Fruit fly (Drosophila melanogaster) whole organism, embryonic: ENCODE measurements around the gene galene.

ENCODE experiments used
- Asciz ChIP-seq: fragments of 200-800 bp; sonication (Bioruptor generic); optimal IDR thresholded peaks from 2 replicates; lab custom pipeline; 2017; ENCODE audit warnings: missing biosample characterization, mild to moderate bottlenecking, missing genetic modification characterization, missing genetic modification reagents
- B-H2 ChIP-seq: fragments of 200-800 bp; sonication (Bioruptor generic); optimal IDR thresholded peaks from 2 replicates; lab custom pipeline; 2018; ENCODE audit warnings: missing biosample characterization, mild to moderate bottlenecking, missing genetic modification characterization
- CG11085 ChIP-seq: fragments of 200-800 bp; sonication (Bioruptor generic); IDR thresholded peaks from 2 replicates; pipeline ENCODE4 v1.3.6; 2022; ENCODE audit warnings: missing biosample characterization, missing genetic modification characterization
- CG11695 ChIP-seq: fragments of 200-800 bp; sonication (Bioruptor generic); IDR thresholded peaks from 3 replicates; pipeline ENCODE4 v1.3.6; 2022; ENCODE audit warnings: missing biosample characterization, missing genetic modification characterization
- CG12659 ChIP-seq: fragments of 200-800 bp; sonication (Bioruptor generic); optimal IDR thresholded peaks from 3 replicates; lab custom pipeline; 2017; ENCODE audit warnings: mild to moderate bottlenecking, missing biosample characterization, missing genetic modification reagents, missing genetic modification characterization
- CG13123 ChIP-seq: fragments of 200-800 bp; sonication (Bioruptor generic); optimal IDR thresholded peaks from 2 replicates; lab custom pipeline; 2016; ENCODE audit warnings: missing biosample characterization, missing genetic modification characterization
- CG15011 ChIP-seq: fragments of 200-800 bp; sonication (Bioruptor generic); optimal IDR thresholded peaks from 3 replicates; lab custom pipeline; 2018; ENCODE audit warnings: missing biosample characterization, mild to moderate bottlenecking, missing genetic modification characterization
- CG1647 ChIP-seq: fragments of 200-800 bp; sonication (Bioruptor generic); optimal IDR thresholded peaks from 3 replicates; lab custom pipeline; 2016; ENCODE audit warnings: missing biosample characterization, missing genetic modification characterization
- CG16813 ChIP-seq: fragments of 200-800 bp; sonication (Bioruptor generic); IDR thresholded peaks from 3 replicates; pipeline ENCODE4 v1.3.6; 2022; ENCODE audit warnings: missing biosample characterization, missing genetic modification characterization; ENCODE audit not compliant: partially characterized antibody
- CG17912 ChIP-seq: fragments of 200-800 bp; sonication (Bioruptor generic); optimal IDR thresholded peaks from 2 replicates; lab custom pipeline; 2018; ENCODE audit warnings: missing biosample characterization, mild to moderate bottlenecking, missing genetic modification characterization
- CG18262 ChIP-seq: fragments of 200-800 bp; optimal IDR thresholded peaks from 3 replicates; lab custom pipeline; 2019; ENCODE audit warnings: missing biosample characterization, mild to moderate bottlenecking, missing genetic modification characterization, moderate library complexity
- CG2678 ChIP-seq: fragments of 200-800 bp; sonication (Bioruptor generic); optimal IDR thresholded peaks from 3 replicates; lab custom pipeline; 2019; ENCODE audit warnings: missing biosample characterization, mild to moderate bottlenecking, missing genetic modification characterization, moderate library complexity
- CG2889 ChIP-seq: fragments of 200-800 bp; sonication (Bioruptor generic); IDR thresholded peaks from 3 replicates; pipeline ENCODE4 v1.3.6; 2022; ENCODE audit warnings: missing biosample characterization, missing genetic modification characterization
- CG3065 ChIP-seq: fragments of 200-800 bp; sonication (Bioruptor generic); optimal IDR thresholded peaks from 2 replicates; lab custom pipeline; 2016; ENCODE audit warnings: missing biosample characterization, missing genetic modification characterization
- CG32772 ChIP-seq: fragments of 200-800 bp; sonication (Bioruptor generic); IDR thresholded peaks from 2 replicates; pipeline ENCODE4 v1.3.6; 2022; ENCODE audit warnings: missing biosample characterization, missing genetic modification characterization
- CG34422 ChIP-seq: fragments of 200-800 bp; sonication (Bioruptor generic); IDR thresholded peaks from 3 replicates; pipeline ENCODE4 v1.3.6; 2022; ENCODE audit warnings: missing biosample characterization, missing genetic modification characterization
- CG7556 ChIP-seq: fragments of 200-800 bp; sonication (Bioruptor generic); optimal IDR thresholded peaks from 2 replicates; lab custom pipeline; 2017; ENCODE audit warnings: missing biosample characterization, mild to moderate bottlenecking, missing genetic modification characterization
- CG8478 ChIP-seq: fragments of >200 bp; optimal IDR thresholded peaks from 2 replicates; lab custom pipeline; 2018
- CG9876 ChIP-seq: fragments of 200-800 bp; sonication (Bioruptor generic); optimal IDR thresholded peaks from 2 replicates; lab custom pipeline; 2016; ENCODE audit warnings: missing biosample characterization, missing genetic modification characterization
- D19A ChIP-seq: fragments of 200-800 bp; optimal IDR thresholded peaks from 3 replicates; lab custom pipeline; 2019; ENCODE audit warnings: missing biosample characterization, mild to moderate bottlenecking, missing genetic modification characterization, moderate library complexity
- D19B ChIP-seq: fragments of 200-800 bp; sonication (Bioruptor generic); optimal IDR thresholded peaks from 2 replicates; lab custom pipeline; 2017; ENCODE audit warnings: missing biosample characterization, mild to moderate bottlenecking, missing genetic modification characterization
- Dfd ChIP-seq, 2 experiments: fragments of >200 bp; optimal IDR thresholded peaks; 2 replicates each; lab custom pipeline; 2017; ENCODE audit warnings: missing biosample characterization in 2 of 2, missing genetic modification characterization in 2 of 2
- Dref ChIP-seq: fragments of 200-800 bp; sonication (Bioruptor generic); IDR thresholded peaks from 2 replicates; pipeline ENCODE4 v1.3.6; 2022; ENCODE audit warnings: missing biosample characterization, missing genetic modification characterization
- E2f2 ChIP-seq: fragments of 200-800 bp; sonication (Bioruptor generic); IDR thresholded peaks from 2 replicates; pipeline ENCODE4 v1.3.6; 2022; ENCODE audit warnings: missing biosample characterization, missing genetic modification characterization
- Fer3 ChIP-seq: fragments of 200-800 bp; sonication (Bioruptor generic); optimal IDR thresholded peaks from 2 replicates; lab custom pipeline; 2018; ENCODE audit warnings: missing biosample characterization, mild to moderate bottlenecking, missing genetic modification characterization, moderate library complexity
- Hey ChIP-seq: fragments of 200-800 bp; sonication (Bioruptor generic); optimal IDR thresholded peaks from 3 replicates; lab custom pipeline; 2018; ENCODE audit warnings: missing biosample characterization, mild to moderate bottlenecking, missing genetic modification characterization
- Hsf ChIP-seq: fragments of 200-800 bp; sonication (Bioruptor generic); optimal IDR thresholded peaks from 3 replicates; lab custom pipeline; 2016; ENCODE audit warnings: missing biosample characterization, missing genetic modification characterization
- Max ChIP-seq: fragments of 200-800 bp; sonication (Bioruptor generic); optimal IDR thresholded peaks from 2 replicates; lab custom pipeline; 2016; ENCODE audit warnings: missing biosample characterization, mild to moderate bottlenecking, missing genetic modification characterization
- NC2α ChIP-seq: fragments of 200-800 bp; sonication (Bioruptor generic); optimal IDR thresholded peaks from 2 replicates; lab custom pipeline; 2016; ENCODE audit warnings: missing biosample characterization, missing genetic modification characterization
- NC2β ChIP-seq: fragments of 200-800 bp; sonication (Bioruptor generic); optimal IDR thresholded peaks from 2 replicates; lab custom pipeline; 2016; ENCODE audit warnings: missing biosample characterization, missing genetic modification characterization
- Nf-YC ChIP-seq: fragments of 200-800 bp; optimal IDR thresholded peaks from 3 replicates; lab custom pipeline; 2019; ENCODE audit warnings: missing biosample characterization, mild to moderate bottlenecking, missing genetic modification characterization, moderate library complexity
- Ptx1 ChIP-seq: fragments of 200-800 bp; sonication (Bioruptor generic); IDR thresholded peaks from 2 replicates; pipeline ENCODE4 v1.3.6; 2022; ENCODE audit warnings: missing biosample characterization, missing genetic modification characterization
- aop ChIP-seq: fragments of 200-800 bp; sonication (Bioruptor generic); IDR thresholded peaks from 2 replicates; pipeline ENCODE4 v1.3.6; 2022; ENCODE audit warnings: missing biosample characterization, missing genetic modification characterization
- br ChIP-seq: fragments of >200 bp; optimal IDR thresholded peaks from 2 replicates; lab custom pipeline; 2017
- dati ChIP-seq: fragments of 200-800 bp; sonication (Bioruptor generic); IDR thresholded peaks from 2 replicates; pipeline ENCODE4 v1.3.6; 2022; ENCODE audit warnings: missing biosample characterization, missing genetic modification characterization
- ems ChIP-seq: fragments of 200-800 bp; sonication (Bioruptor generic); optimal IDR thresholded peaks from 3 replicates; lab custom pipeline; 2016; ENCODE audit warnings: missing biosample characterization, missing genetic modification characterization
- gcm2 ChIP-seq: fragments of 200-800 bp; sonication (Bioruptor generic); optimal IDR thresholded peaks from 2 replicates; lab custom pipeline; 2016; ENCODE audit warnings: missing biosample characterization, missing genetic modification characterization
- hth ChIP-seq: fragments of >200 bp; optimal IDR thresholded peaks from 2 replicates; lab custom pipeline; 2017; ENCODE audit warnings: inconsistent platforms
- ind ChIP-seq: fragments of 200-800 bp; sonication (Bioruptor generic); optimal IDR thresholded peaks from 3 replicates; lab custom pipeline; 2016; ENCODE audit warnings: missing biosample characterization, missing genetic modification characterization
- inv ChIP-seq: fragments of 200-800 bp; sonication (Bioruptor generic); IDR thresholded peaks from 2 replicates; pipeline ENCODE4 v1.3.6; 2022; ENCODE audit warnings: missing biosample characterization, missing genetic modification characterization; ENCODE audit not compliant: partially characterized antibody
- ken ChIP-seq: fragments of 200-800 bp; sonication (Bioruptor generic); IDR thresholded peaks from 3 replicates; pipeline ENCODE4 v1.3.6; 2022; ENCODE audit warnings: missing biosample characterization, missing genetic modification characterization
- lbe ChIP-seq: fragments of 200-800 bp; sonication (Bioruptor generic); optimal IDR thresholded peaks from 2 replicates; lab custom pipeline; 2016; ENCODE audit warnings: missing biosample characterization, mild to moderate bottlenecking, missing genetic modification characterization
- lov ChIP-seq, 2 experiments: fragments of 200-800 bp in 1 of 2; fragments of >200 bp in 1 of 2; sonication (Bioruptor generic) in 1 of 2; IDR thresholded peaks in 1 of 2; optimal IDR thresholded peaks in 1 of 2; 2 replicates in 1 of 2; 3 replicates in 1 of 2; pipeline versions ENCODE4 v1.3.6 to Lab custom; 2017 to 2022; ENCODE audit warnings: missing biosample characterization in 1 of 2, missing genetic modification characterization in 1 of 2
- psq ChIP-seq: fragments of 200-800 bp; sonication (Bioruptor generic); optimal IDR thresholded peaks from 2 replicates; lab custom pipeline; 2017; ENCODE audit warnings: missing biosample characterization, missing genetic modification characterization
- pum ChIP-seq: fragments of 200-800 bp; sonication (Bioruptor generic); optimal IDR thresholded peaks from 2 replicates; lab custom pipeline; 2016; ENCODE audit warnings: missing biosample characterization, missing genetic modification characterization
- rib ChIP-seq: fragments of 200-800 bp; sonication (Bioruptor generic); IDR thresholded peaks from 2 replicates; pipeline ENCODE4 v1.3.6; 2022; ENCODE audit warnings: missing biosample characterization, missing genetic modification characterization
- sima ChIP-seq: fragments of 200-800 bp; sonication (Bioruptor generic); optimal IDR thresholded peaks from 2 replicates; lab custom pipeline; 2016; ENCODE audit warnings: missing biosample characterization, missing genetic modification characterization
- so ChIP-seq: fragments of 200-800 bp; sonication (Bioruptor generic); IDR thresholded peaks from 3 replicates; pipeline ENCODE4 v1.3.6; 2022; ENCODE audit warnings: missing biosample characterization, missing genetic modification characterization
- tll ChIP-seq, 2 experiments: fragments of 200-800 bp in 1 of 2; fragments of >200 bp in 1 of 2; sonication (Bioruptor generic) in 1 of 2; optimal IDR thresholded peaks; 2 replicates each; lab custom pipeline; 2017 to 2019; ENCODE audit warnings: missing biosample characterization in 2 of 2, missing genetic modification characterization in 2 of 2, mild to moderate bottlenecking in 1 of 2, moderate library complexity in 1 of 2
- vvl ChIP-seq: fragments of 200-800 bp; sonication (Bioruptor generic); IDR thresholded peaks from 2 replicates; pipeline ENCODE4 v1.3.6; 2022; ENCODE audit warnings: missing biosample characterization, missing genetic modification characterization

The galene gene

dm6 chr3L:1204674-1205547 is 30.6 kb upstream of the galene start, which contains the start of gene CG9119 (continued):
- TF ChIP-seq CG13123 (GFP tag; lab: Kevin White, UChicago) (no peak), br (no peak), CG11085 (GFP tag; lab: Robert Waterston, UW) (no peak), inv (GFP tag; lab: Robert Waterston, UW) (no peak), CG12659 (peak; percentile 69), CG15011 (GFP tag; lab: Kevin White, UChicago) (peak; percentile 66), Nf-YC (peak; percentile 54), CG2678 (tag; lab: Kevin White, UChicago) (peak; percentile 85), CG11695 (GFP tag; lab: Robert Waterston, UW) (peak; percentile 55; the same call in 2 of the 3 replicates), B-H2 (GFP tag; lab: Kevin White, UChicago) (peak; percentile 19), so (GFP tag; lab: Robert Waterston, UW) (no peak), Asciz (peak; percentile 11), Dfd (GFP tag; optimal IDR thresholded peaks at IDR 0.05; lab: Kevin White, UChicago) (no peak), CG34422 (GFP tag; lab: Robert Waterston, UW) (no peak), aop (no peak), Ptx1 (GFP tag; lab: Robert Waterston, UW) (peak; percentile 72), CG3065 (no peak), ind (GFP tag; lab: Kevin White, UChicago) (peak; percentile 80), CG7556 (GFP tag; lab: Kevin White, UChicago) (peak; percentile 78), CG9876 (GFP tag; lab: Kevin White, UChicago) (peak; percentile 57), CG8478 (lab: Kevin White, UChicago) (no peak), sima (no peak), Fer3 (tag; lab: Kevin White, UChicago) (peak; percentile 47), gcm2 (GFP tag; lab: Kevin White, UChicago) (no peak), CG2889 (GFP tag; lab: Robert Waterston, UW) (0 out of 3 replicates have a peak, but pooled peaks have one; percentile 24), CG18262 (tag; lab: Kevin White, UChicago) (peak; percentile 74), E2f2 (GFP tag; lab: Robert Waterston, UW) (peak; percentile 29; the same call in 1 of the 2 replicates), rib (GFP tag; lab: Robert Waterston, UW) (0 out of 2 replicates have a peak, but pooled peaks have one; percentile 19), dati (GFP tag; lab: Robert Waterston, UW) (no peak), Hey (no peak), vvl (GFP tag; lab: Robert Waterston, UW) (peak; percentile 77), tll (GFP tag; optimal IDR thresholded peaks at IDR 0.05; lab: Kevin White, UChicago) (no peak), pum (GFP tag; lab: Kevin White, UChicago) (peak; percentile 51), CG1647 (GFP tag; lab: Kevin White, UChicago) (no peak), Hsf (GFP tag; lab: Kevin White, UChicago) (peak; percentile 61), CG32772 (no peak; the same call in 1 of the 2 replicates), D19B (GFP tag; lab: Kevin White, UChicago) (peak; percentile 69), ken (GFP tag; lab: Robert Waterston, UW) (no peak), Max (no peak), CG16813 (GFP tag; lab: Robert Waterston, UW) (no peak), D19A (peak; percentile 56), NC2β (GFP tag; lab: Kevin White, UChicago) (peak; percentile 27), ems (GFP tag; lab: Kevin White, UChicago) (peak; percentile 35), hth (lab: Kevin White, UChicago) (no peak), CG17912 (GFP tag; lab: Kevin White, UChicago) (no peak), lbe (GFP tag; lab: Kevin White, UChicago) (no peak), lov (optimal IDR thresholded peaks at IDR 0.05; lab: Kevin White, UChicago) (no peak), lov (GFP tag; IDR thresholded peaks at IDR 0.05; lab: Robert Waterston, UW) (no peak), NC2α (GFP tag; lab: Kevin White, UChicago) (peak; percentile 21), Dref (GFP tag; lab: Robert Waterston, UW) (no peak), psq (no peak)
